Fruit fly (Drosophila melanogaster) Kc167 (cell line): Measurements from ENCODE around the gene CYLD.

Experiments used
- Myc ChIP-seq: fragments of >200 bp; optimal IDR thresholded peaks from 2 replicates; lab custom pipeline; 2017; ENCODE audit warnings: missing external identifiers
- h ChIP-seq: fragments of >200 bp; optimal IDR thresholded peaks from 3 replicates; lab custom pipeline; 2018; ENCODE audit warnings: missing external identifiers
- psq ChIP-seq: fragments of >200 bp; optimal IDR thresholded peaks from 2 replicates; lab custom pipeline; 2017; ENCODE audit warnings: missing external identifiers

DNA sequence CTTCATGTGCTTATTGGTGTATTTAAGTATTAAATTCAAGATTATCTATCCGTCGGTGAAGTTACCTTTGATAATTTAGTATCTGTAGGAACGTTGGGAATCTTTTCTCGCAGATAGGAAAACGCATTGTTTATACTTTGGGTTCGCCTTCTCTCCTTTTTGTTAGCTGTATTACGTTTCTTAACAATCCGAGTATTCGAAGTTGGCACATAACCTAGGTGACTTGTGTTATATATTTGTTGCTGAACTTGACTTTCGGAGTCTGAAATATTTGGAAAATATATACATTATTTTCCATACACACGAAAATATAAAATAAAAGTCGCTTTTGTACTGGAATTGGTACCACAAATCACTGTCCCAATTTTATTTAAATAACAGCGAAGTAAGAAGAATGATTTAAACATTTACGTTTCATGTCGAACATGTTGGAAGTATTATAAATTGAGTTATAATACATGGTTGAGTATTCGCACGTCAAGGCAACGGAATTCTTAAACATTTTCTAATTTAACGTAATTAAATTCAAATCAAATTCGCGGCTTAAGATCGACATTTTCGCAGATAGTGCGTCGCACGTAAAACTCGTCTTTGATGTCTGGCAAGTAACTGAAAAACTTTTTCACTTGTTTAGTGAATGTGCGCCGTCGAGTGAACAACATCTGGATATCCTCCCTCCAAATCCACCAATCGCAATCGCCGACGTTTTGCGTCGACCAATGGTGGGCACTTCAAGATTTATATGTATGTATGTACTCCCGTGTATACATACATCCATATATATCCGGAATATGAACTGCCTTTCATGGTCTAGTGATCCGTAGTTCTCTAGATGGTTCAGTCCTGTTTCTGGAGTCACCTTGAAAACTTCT lies 4.6 kb downstream of the CYLD start, which contains the start of gene Hand:
- TF ChIP-seq psq (lab: Kevin White, UChicago) (no peak), Myc (no peak), h (no peak)
